Worm (Caenorhabditis elegans): Measurements from ENCODE around the gene str-260.

Gene str-260

DNA sequence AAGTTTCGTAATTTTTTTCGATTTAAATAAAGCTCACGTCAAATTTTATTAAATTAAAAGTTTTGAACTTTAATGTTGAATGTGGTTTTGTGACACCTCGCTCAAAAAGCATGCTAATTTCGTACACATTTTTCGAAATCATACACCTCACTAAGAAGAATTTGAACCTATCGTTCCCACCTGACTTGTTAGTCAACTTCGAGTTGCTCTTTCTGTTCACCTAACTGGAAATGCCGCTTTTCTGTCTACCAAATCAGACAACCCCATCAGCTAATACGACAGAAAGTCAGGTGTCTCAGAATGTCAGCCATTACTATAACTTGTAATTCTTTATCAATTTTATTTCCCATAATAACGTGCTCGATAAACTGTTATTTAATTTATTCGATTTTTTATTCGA lies 3.4 kb downstream of the str-260 start, which contains the start of gene srbc-66:
srbc-66 (plus strand) TSS at position 301 of the 400 bp plus-strand sequence.
- no peak for TF ChIP-seq ceh-44 (GFP tag; IDR thresholded peaks at IDR 0.05)

DNA sequence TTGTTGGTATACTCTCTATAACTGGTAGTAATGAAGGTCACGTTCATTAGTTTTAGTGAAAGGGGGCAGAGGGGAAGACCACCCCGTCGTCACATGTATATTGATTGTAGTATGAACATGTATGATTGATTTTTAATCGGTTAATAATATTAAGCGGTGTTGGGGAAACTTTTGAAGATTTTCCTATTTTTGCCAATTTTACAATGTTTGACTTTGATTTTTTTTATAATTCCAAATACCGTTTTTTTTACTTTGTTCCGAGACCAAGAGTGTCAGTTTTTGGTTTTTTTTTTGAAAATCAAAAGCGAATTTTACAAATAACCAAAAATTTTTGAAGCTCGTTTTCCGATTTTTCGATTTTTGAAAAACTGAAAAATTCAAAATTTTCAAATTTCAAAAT lies 8.3 kb downstream of the str-260 start, which contains the start of gene nhr-221:
nhr-221 (minus strand) TSS at position 101 of the 400 bp plus-strand sequence.
- no peak for TF ChIP-seq lin-13 (GFP tag; optimal IDR thresholded peaks at IDR 0.05)
- TF ChIP-seq ces-1 (GFP tag; optimal IDR thresholded peaks at IDR 0.05): no peak
- no peak for TF ChIP-seq zip-2 (tag; optimal IDR thresholded peaks at IDR 0.05)
- no peak for TF ChIP-seq daf-16 (GFP tag; optimal IDR thresholded peaks at IDR 0.05)
- no peak for TF ChIP-seq daf-16 (tag; optimal IDR thresholded peaks at IDR 0.05)
- no peak for TF ChIP-seq attf-4 (tag; optimal IDR thresholded peaks at IDR 0.05)
- no peak for TF ChIP-seq lin-1 (GFP tag; IDR thresholded peaks at IDR 0.05)
- no peak for TF ChIP-seq ama-1 (optimal IDR thresholded peaks at IDR 0.05)
- TF ChIP-seq tra-1 (GFP tag; IDR thresholded peaks at IDR 0.05): no peak
- no peak for TF ChIP-seq nhr-28 (tag; optimal IDR thresholded peaks at IDR 0.05)
- no peak for TF ChIP-seq ceh-82 (tag; optimal IDR thresholded peaks at IDR 0.05)
- no peak for TF ChIP-seq mxl-3 (GFP tag; optimal IDR thresholded peaks at IDR 0.05)
- no peak for TF ChIP-seq spr-1 (tag; optimal IDR thresholded peaks at IDR 0.05)
- no peak for TF ChIP-seq zag-1 (tag; optimal IDR thresholded peaks at IDR 0.05)
- no peak for TF ChIP-seq dmd-6 (GFP tag; IDR thresholded peaks at IDR 0.05)
- no peak for TF ChIP-seq pha-4 (GFP tag; IDR thresholded peaks at IDR 0.05)
- TF ChIP-seq pha-4 (tag; optimal IDR thresholded peaks at IDR 0.05): no peak
- no peak for TF ChIP-seq ceh-28 (tag; optimal IDR thresholded peaks at IDR 0.05)
- no peak for TF ChIP-seq nhr-42 (GFP tag; IDR thresholded peaks at IDR 0.05)
- no peak for TF ChIP-seq ctbp-1 (GFP tag; IDR thresholded peaks at IDR 0.05)
- TF ChIP-seq dve-1 (tag; optimal IDR thresholded peaks at IDR 0.05; ENCODE audit: insufficient read depth): no peak
- no peak for TF ChIP-seq nhr-77 (tag; optimal IDR thresholded peaks at IDR 0.05)

DNA sequence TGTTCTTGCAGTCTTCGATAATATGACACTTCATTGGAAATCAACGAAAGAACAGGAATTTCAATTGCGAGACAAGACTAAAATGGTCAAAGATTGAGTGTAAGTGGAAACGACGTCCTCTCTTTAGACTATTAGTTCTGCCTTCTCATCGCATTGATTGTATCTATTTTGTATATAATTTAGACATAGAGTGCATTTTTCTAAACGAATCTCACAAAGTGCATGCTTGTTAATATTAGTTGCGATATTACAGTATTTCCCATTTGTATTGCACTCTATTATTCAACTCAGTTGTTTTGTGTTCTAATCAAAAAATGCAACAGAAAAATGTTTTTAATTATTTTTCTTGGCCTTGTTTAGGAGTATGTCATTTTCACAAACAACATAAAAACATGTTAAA lies 11.3 kb downstream of the str-260 start, which contains the start of gene nhr-93:
nhr-93 (minus strand) TSS at position 101 of the 400 bp plus-strand sequence.
- TF ChIP-seq hmg-1.1 (GFP tag; IDR thresholded peaks at IDR 0.05): no peak
- no peak for TF ChIP-seq ceh-28 (tag; optimal IDR thresholded peaks at IDR 0.05)

DNA sequence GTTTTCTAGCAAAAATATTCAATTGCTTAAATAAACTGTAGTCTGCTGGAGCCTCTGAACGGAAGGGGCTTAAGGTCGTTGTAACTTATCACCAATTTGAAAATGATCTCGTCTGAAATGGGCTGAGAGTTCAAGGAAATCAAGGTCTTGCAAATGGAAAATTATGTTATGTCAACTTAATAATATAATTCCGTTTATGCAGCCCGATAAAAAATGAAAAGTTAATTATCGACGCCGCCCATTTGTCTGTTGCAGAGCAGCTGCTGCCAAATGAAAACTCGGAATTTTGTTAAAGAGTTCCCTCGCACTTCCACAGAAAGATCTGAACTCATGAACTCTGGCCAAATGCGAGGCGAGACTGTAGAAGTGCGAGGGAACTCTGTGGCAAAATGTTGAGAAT lies 14.1 kb downstream of the str-260 start, which contains the start of gene srbc-67:
srbc-67 (minus strand) TSS at position 101 of the 400 bp plus-strand sequence.
- TF ChIP-seq nhr-42 (GFP tag; IDR thresholded peaks at IDR 0.05) (no peak), R02D3.7 (tag; optimal IDR thresholded peaks at IDR 0.05) (no peak), aha-1 (tag) (peak; percentile 29), nhr-10 (tag; optimal IDR thresholded peaks at IDR 0.05) (no peak), daf-12 (tag; optimal IDR thresholded peaks at IDR 0.05) (no peak)

DNA sequence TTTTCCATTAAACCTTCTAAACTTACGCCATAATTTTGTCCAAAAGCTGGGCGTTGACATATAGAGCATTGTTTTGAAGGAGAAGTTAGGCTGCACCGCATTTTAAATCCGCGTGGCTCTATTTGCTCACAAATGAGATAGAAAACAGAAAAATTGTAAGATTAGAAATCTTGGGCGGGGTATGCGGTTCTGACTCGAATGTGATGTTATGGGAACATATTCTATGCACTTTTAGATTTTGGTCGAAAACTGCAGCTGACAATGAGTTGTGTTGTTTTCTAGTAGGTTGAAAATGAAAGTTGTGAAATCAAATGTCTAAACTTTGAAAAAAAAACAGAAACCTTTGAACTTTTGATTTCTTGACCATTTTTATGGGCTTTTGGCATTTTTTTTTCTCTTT lies 16.4 kb downstream of the str-260 start, which contains the start of gene nhr-222:
nhr-222 (minus strand) TSS at position 101 of the 400 bp plus-strand sequence.
- TF ChIP-seq gei-8 (GFP tag; optimal IDR thresholded peaks at IDR 0.05) (no peak), jun-1 (tag; optimal IDR thresholded peaks at IDR 0.05) (no peak), fkh-10 (GFP tag; optimal IDR thresholded peaks at IDR 0.05) (no peak), nhr-11 (tag; optimal IDR thresholded peaks at IDR 0.05) (no peak), dmd-9 (GFP tag; IDR thresholded peaks at IDR 0.05) (no peak), ceh-28 (tag; optimal IDR thresholded peaks at IDR 0.05) (no peak), ceh-82 (tag; optimal IDR thresholded peaks at IDR 0.05) (no peak), zag-1 (tag; optimal IDR thresholded peaks at IDR 0.05) (no peak), lin-38 (GFP tag; IDR thresholded peaks at IDR 0.05) (no peak), cey-2 (tag; optimal IDR thresholded peaks at IDR 0.05; ENCODE audit: borderline replicate concordance, insufficient read depth) (no peak), ctbp-1 (GFP tag; IDR thresholded peaks at IDR 0.05) (no peak)

All from whole organism, L4 larva.